Fruit fly (Drosophila melanogaster): Measurements from ENCODE around the gene Rbcn-3A.

The Rbcn-3A gene

DNA sequence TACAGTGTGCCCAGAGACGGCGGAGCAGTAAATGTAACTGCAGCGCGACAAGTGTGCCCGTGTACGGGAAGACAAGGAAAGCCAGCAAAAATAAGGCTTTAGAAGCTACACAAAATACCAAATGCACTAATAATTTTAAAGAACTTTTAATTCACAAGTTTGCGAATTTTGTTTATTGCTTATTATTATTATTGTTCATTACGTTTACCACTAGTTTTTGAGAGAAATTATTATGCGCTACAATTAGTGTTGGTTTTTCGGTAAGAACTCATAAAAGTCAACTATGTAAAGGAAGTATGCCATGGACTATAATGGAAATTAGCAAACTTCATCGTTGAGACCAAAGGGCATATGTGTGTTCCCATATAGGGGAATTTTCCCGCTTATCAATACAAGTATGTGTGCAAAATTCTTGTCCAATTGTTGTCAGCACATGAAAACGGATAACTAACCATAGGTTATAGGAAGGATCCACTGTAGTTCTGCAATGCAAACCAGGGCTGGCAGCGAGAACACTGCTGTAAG lies 12.0 kb upstream of the Rbcn-3A start, which contains the start of gene schlank (continued):
- peak; percentile 12 for TF ChIP-seq CG15514 (GFP tag; optimal IDR thresholded peaks at IDR 0.05)
- no peak for TF ChIP-seq toy (GFP tag; IDR thresholded peaks at IDR 0.05)
- TF ChIP-seq ATbp (GFP tag; optimal IDR thresholded peaks at IDR 0.05), result no peak
- TF ChIP-seq CG10366 (GFP tag; IDR thresholded peaks at IDR 0.05), result peak; percentile 61; the same call in 1 of the 2 replicates
- TF ChIP-seq Side (GFP tag; optimal IDR thresholded peaks at IDR 0.05), result peak; percentile 58
- peak; percentile 9 for TF ChIP-seq CHES-1-like (GFP tag; optimal IDR thresholded peaks at IDR 0.05)
- peak in 1 of 2 experiments; percentile 12 for TF ChIP-seq insv (GFP tag; optimal IDR thresholded peaks at IDR 0.05)
- TF ChIP-seq slou (GFP tag; optimal IDR thresholded peaks at IDR 0.05), result peak; percentile 20
- no peak for TF ChIP-seq odd (GFP tag; optimal IDR thresholded peaks at IDR 0.05)
- no peak for TF ChIP-seq psq (GFP tag; optimal IDR thresholded peaks at IDR 0.05)
- peak; percentile 26; the same call in 1 of the 2 replicates for TF ChIP-seq ttk (GFP tag; IDR thresholded peaks at IDR 0.05)
- peak; percentile 33 for TF ChIP-seq CG16815 (GFP tag; optimal IDR thresholded peaks at IDR 0.05)
- TF ChIP-seq esg (GFP tag; conservative IDR thresholded peaks at IDR 0.05), result peak; percentile 57
- peak; percentile 94 for TF ChIP-seq gfzf (GFP tag; optimal IDR thresholded peaks at IDR 0.05)
- TF ChIP-seq dysf (GFP tag; IDR thresholded peaks at IDR 0.05), result peak; percentile 74
- TF ChIP-seq CG18262 (tag; optimal IDR thresholded peaks at IDR 0.05), result peak; percentile 53
- peak; percentile 14 for TF ChIP-seq p53 (GFP tag; optimal IDR thresholded peaks at IDR 0.05)
- no peak for TF ChIP-seq tup (GFP tag; optimal IDR thresholded peaks at IDR 0.05)
- TF ChIP-seq CG32532 (GFP tag; IDR thresholded peaks at IDR 0.05), result peak; percentile 73
- TF ChIP-seq trem (tag; optimal IDR thresholded peaks at IDR 0.05), result peak; percentile 10
- peak; percentile 67 for TF ChIP-seq Rfx (GFP tag; IDR thresholded peaks at IDR 0.05)
- TF ChIP-seq gce (GFP tag; IDR thresholded peaks at IDR 0.05), result no peak
- peak; percentile 63 for TF ChIP-seq H2.0 (GFP tag; IDR thresholded peaks at IDR 0.05)
- TF ChIP-seq CG2678 (tag; optimal IDR thresholded peaks at IDR 0.05), result no peak
- no peak for TF ChIP-seq CG4707 (GFP tag; optimal IDR thresholded peaks at IDR 0.05)
- TF ChIP-seq CG12659 (GFP tag; optimal IDR thresholded peaks at IDR 0.05), result peak; percentile 45
- no peak for TF ChIP-seq pfk (GFP tag; optimal IDR thresholded peaks at IDR 0.05)
- 0 out of 2 replicates have a peak, but pooled peaks have one; percentile 29 for TF ChIP-seq peb (GFP tag; IDR thresholded peaks at IDR 0.05)
- TF ChIP-seq CG14014 (GFP tag; IDR thresholded peaks at IDR 0.05), result peak; percentile 74

DNA sequence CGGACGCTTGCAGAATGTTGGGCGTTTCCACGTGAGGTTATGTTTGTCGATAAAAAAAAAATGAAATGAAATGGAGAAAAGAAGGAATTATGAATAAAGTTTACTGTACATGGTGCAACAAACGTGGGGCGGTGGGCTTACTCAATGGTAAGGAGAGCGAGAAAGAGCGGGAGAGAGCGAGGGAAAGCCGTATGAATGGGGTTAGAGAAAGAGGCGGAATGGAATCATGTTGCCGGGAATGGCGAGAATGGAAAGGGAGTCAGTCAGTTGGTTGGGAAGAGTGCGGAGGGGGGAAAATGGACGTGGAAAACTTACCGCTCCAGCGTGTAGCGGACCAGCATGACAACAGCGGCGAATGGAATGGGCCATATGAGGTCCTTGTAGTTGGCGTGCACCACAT lies 10.8 kb upstream of the Rbcn-3A start:
- TF ChIP-seq ci (GFP tag; IDR thresholded peaks at IDR 0.05) (0 out of 3 replicates have a peak, but pooled peaks have one; percentile 20), CG15479 (GFP tag; optimal IDR thresholded peaks at IDR 0.05) (no peak), ind (GFP tag; optimal IDR thresholded peaks at IDR 0.05) (no peak), CG15269 (tag; optimal IDR thresholded peaks at IDR 0.05) (no peak), pfk (GFP tag; optimal IDR thresholded peaks at IDR 0.05) (peak; percentile 85), CG11504 (tag; optimal IDR thresholded peaks at IDR 0.05) (peak; percentile 29), Rx (GFP tag; IDR thresholded peaks at IDR 0.05) (no peak), Fer2 (tag; optimal IDR thresholded peaks at IDR 0.05) (no peak), Trl (optimal IDR thresholded peaks at IDR 0.05) (peak; percentile 30 to 58), Trl (GFP tag; optimal IDR thresholded peaks at IDR 0.05) (no peak), PHDP (tag; optimal IDR thresholded peaks at IDR 0.05) (no peak), scrt (GFP tag; optimal IDR thresholded peaks at IDR 0.05) (no peak), cg (GFP tag; optimal IDR thresholded peaks at IDR 0.05) (peak; percentile 39), CG6272 (GFP tag; IDR thresholded peaks at IDR 0.05) (no peak), twi (tag; optimal IDR thresholded peaks at IDR 0.05) (no peak), bigmax (GFP tag; optimal IDR thresholded peaks at IDR 0.05) (peak; percentile 87), oc (tag; optimal IDR thresholded peaks at IDR 0.05) (no peak), CG8944 (GFP tag; optimal IDR thresholded peaks at IDR 0.05) (no peak), crol (GFP tag; IDR thresholded peaks at IDR 0.05) (peak; percentile 76), Sin3A (optimal IDR thresholded peaks at IDR 0.05) (no peak), danr (GFP tag; IDR thresholded peaks at IDR 0.05) (no peak), Drgx (GFP tag; IDR thresholded peaks at IDR 0.05) (no peak), NC2β (GFP tag; optimal IDR thresholded peaks at IDR 0.05) (no peak), CG10431 (GFP tag; optimal IDR thresholded peaks at IDR 0.05) (peak; percentile 91)
